Fruit fly (Drosophila melanogaster) whole organism, embryonic: ENCODE measurements around the gene CG10970.

Source experiments
- CG10431 ChIP-seq: fragments of 200-800 bp; sonication (Bioruptor generic); optimal IDR thresholded peaks from 3 replicates; lab custom pipeline; 2018; ENCODE audit warnings: missing biosample characterization, mild to moderate bottlenecking, missing genetic modification characterization
- CG11247 ChIP-seq: fragments of 200-800 bp; sonication (Bioruptor generic); IDR thresholded peaks from 2 replicates; pipeline ENCODE4 v1.3.6; 2022; ENCODE audit warnings: missing biosample characterization, missing genetic modification characterization
- CG12071 ChIP-seq: fragments of 200-800 bp; sonication (Bioruptor generic); optimal IDR thresholded peaks from 3 replicates; lab custom pipeline; 2018; ENCODE audit warnings: missing biosample characterization, mild to moderate bottlenecking, missing genetic modification characterization
- CG12391 ChIP-seq: fragments of 200-800 bp; sonication (Bioruptor generic); optimal IDR thresholded peaks from 3 replicates; lab custom pipeline; 2018; ENCODE audit warnings: missing biosample characterization, mild to moderate bottlenecking, missing genetic modification characterization, moderate library complexity
- CG12659 ChIP-seq: fragments of 200-800 bp; sonication (Bioruptor generic); optimal IDR thresholded peaks from 3 replicates; lab custom pipeline; 2017; ENCODE audit warnings: mild to moderate bottlenecking, missing biosample characterization, missing genetic modification reagents, missing genetic modification characterization
- CG12769 ChIP-seq: fragments of 200-800 bp; sonication (Bioruptor generic); optimal IDR thresholded peaks from 2 replicates; lab custom pipeline; 2019; ENCODE audit warnings: missing biosample characterization, mild to moderate bottlenecking, missing genetic modification characterization, moderate library complexity
- CG14014 ChIP-seq: fragments of 200-800 bp; sonication (Bioruptor generic); IDR thresholded peaks from 2 replicates; pipeline ENCODE4 v1.3.6; 2022; ENCODE audit warnings: missing biosample characterization, missing genetic modification characterization
- CG15269 ChIP-seq: fragments of 200-800 bp; sonication (Bioruptor generic); optimal IDR thresholded peaks from 2 replicates; lab custom pipeline; 2018; ENCODE audit warnings: missing biosample characterization, mild to moderate bottlenecking, missing genetic modification characterization, moderate library complexity
- CG1603 ChIP-seq: fragments of 200-800 bp; sonication (Bioruptor generic); optimal IDR thresholded peaks from 2 replicates; lab custom pipeline; 2019; ENCODE audit warnings: missing biosample characterization, mild to moderate bottlenecking, missing genetic modification characterization, moderate library complexity
- CG17186 ChIP-seq: fragments of 200-800 bp; sonication (Bioruptor generic); optimal IDR thresholded peaks from 3 replicates; lab custom pipeline; 2017; ENCODE audit warnings: missing biosample characterization, missing genetic modification reagents, missing genetic modification characterization
- CG18476 ChIP-seq: fragments of 200-800 bp; sonication (Bioruptor generic); optimal IDR thresholded peaks from 2 replicates; lab custom pipeline; 2016; ENCODE audit warnings: missing biosample characterization, mild to moderate bottlenecking, missing genetic modification characterization
- CG2116 ChIP-seq: fragments of 200-800 bp; sonication (Bioruptor generic); optimal IDR thresholded peaks from 3 replicates; lab custom pipeline; 2018; ENCODE audit warnings: missing biosample characterization, mild to moderate bottlenecking, missing genetic modification characterization
- CG2202 ChIP-seq: fragments of 200-800 bp; sonication (Bioruptor generic); optimal IDR thresholded peaks from 2 replicates; lab custom pipeline; 2018; ENCODE audit warnings: missing biosample characterization, mild to moderate bottlenecking, missing genetic modification characterization
- CG32772 ChIP-seq: fragments of 200-800 bp; sonication (Bioruptor generic); IDR thresholded peaks from 2 replicates; pipeline ENCODE4 v1.3.6; 2022; ENCODE audit warnings: missing biosample characterization, missing genetic modification characterization
- CG33557 ChIP-seq: fragments of 200-800 bp; sonication (Bioruptor generic); optimal IDR thresholded peaks from 2 replicates; lab custom pipeline; 2019; ENCODE audit warnings: missing biosample characterization, mild to moderate bottlenecking, missing genetic modification characterization, moderate library complexity
- CG4424 ChIP-seq: fragments of 200-800 bp; sonication (Bioruptor generic); optimal IDR thresholded peaks from 3 replicates; lab custom pipeline; 2016; ENCODE audit warnings: missing biosample characterization, missing genetic modification characterization
- CG7745 ChIP-seq: fragments of 200-800 bp; sonication (Bioruptor generic); optimal IDR thresholded peaks from 2 replicates; lab custom pipeline; 2018; ENCODE audit warnings: missing biosample characterization, mild to moderate bottlenecking, missing genetic modification characterization, moderate library complexity
- CG9727 ChIP-seq: fragments of 200-800 bp; sonication (Bioruptor generic); optimal IDR thresholded peaks from 3 replicates; lab custom pipeline; 2017; ENCODE audit warnings: missing biosample characterization, mild to moderate bottlenecking, missing genetic modification characterization
- CG9932 ChIP-seq: fragments of 200-800 bp; sonication (Bioruptor generic); IDR thresholded peaks from 2 replicates; pipeline ENCODE4 v1.3.6; 2022; ENCODE audit warnings: missing biosample characterization, missing genetic modification characterization
- CHES-1-like ChIP-seq: fragments of 200-800 bp; sonication (Bioruptor generic); optimal IDR thresholded peaks from 2 replicates; lab custom pipeline; 2016; ENCODE audit warnings: missing biosample characterization, missing genetic modification characterization
- Camta ChIP-seq: fragments of 200-800 bp; sonication (Bioruptor generic); optimal IDR thresholded peaks from 2 replicates; lab custom pipeline; 2016; ENCODE audit warnings: missing biosample characterization, missing genetic modification characterization
- Chrac-16 ChIP-seq: fragments of 200-800 bp; sonication (Bioruptor generic); optimal IDR thresholded peaks from 3 replicates; lab custom pipeline; 2016; ENCODE audit warnings: missing biosample characterization, missing genetic modification characterization
- Deaf1 ChIP-seq: fragments of 200-800 bp; optimal IDR thresholded peaks from 3 replicates; lab custom pipeline; 2019; ENCODE audit warnings: missing biosample characterization, mild to moderate bottlenecking, missing genetic modification characterization, moderate library complexity
- Hr39 ChIP-seq: fragments of >200 bp; optimal IDR thresholded peaks from 2 replicates; lab custom pipeline; 2017
- Kr ChIP-seq: fragments of 200-800 bp; sonication (Bioruptor generic); optimal IDR thresholded peaks from 2 replicates; lab custom pipeline; 2017; ENCODE audit warnings: missing biosample characterization, mild to moderate bottlenecking, missing genetic modification characterization
- MESR4 ChIP-seq: fragments of 200-800 bp; sonication (Bioruptor generic); optimal IDR thresholded peaks from 2 replicates; lab custom pipeline; 2018; ENCODE audit warnings: missing biosample characterization, mild to moderate bottlenecking, missing genetic modification characterization, moderate library complexity
- Nf-YC ChIP-seq: fragments of 200-800 bp; optimal IDR thresholded peaks from 3 replicates; lab custom pipeline; 2019; ENCODE audit warnings: missing biosample characterization, mild to moderate bottlenecking, missing genetic modification characterization, moderate library complexity
- Side ChIP-seq: fragments of 200-800 bp; sonication (Bioruptor generic); optimal IDR thresholded peaks from 2 replicates; lab custom pipeline; 2016; ENCODE audit warnings: missing biosample characterization, missing genetic modification characterization
- Sry-δ ChIP-seq: fragments of 200-800 bp; sonication (Bioruptor generic); optimal IDR thresholded peaks from 2 replicates; lab custom pipeline; 2016; ENCODE audit warnings: missing biosample characterization, missing genetic modification characterization
- ato ChIP-seq: fragments of 200-800 bp; sonication (Bioruptor generic); IDR thresholded peaks from 2 replicates; pipeline ENCODE4 v1.3.6; 2022; ENCODE audit warnings: missing biosample characterization, missing genetic modification characterization; ENCODE audit not compliant: partially characterized antibody
- croc ChIP-seq: fragments of 200-800 bp; sonication (Bioruptor generic); conservative IDR thresholded peaks from 3 replicates; pipeline ENCODE4 v1.3.6; 2022; ENCODE audit warnings: missing biosample characterization, missing genetic modification characterization
- da ChIP-seq: fragments of 200-800 bp; sonication (Bioruptor generic); optimal IDR thresholded peaks from 2 replicates; lab custom pipeline; 2016; ENCODE audit warnings: missing biosample characterization, missing genetic modification characterization
- danr ChIP-seq: fragments of 200-800 bp; sonication (Bioruptor generic); IDR thresholded peaks from 2 replicates; pipeline ENCODE4 v1.3.6; 2022; ENCODE audit warnings: missing biosample characterization, missing genetic modification characterization
- dati ChIP-seq: fragments of 200-800 bp; sonication (Bioruptor generic); IDR thresholded peaks from 2 replicates; pipeline ENCODE4 v1.3.6; 2022; ENCODE audit warnings: missing biosample characterization, missing genetic modification characterization
- disco-r ChIP-seq: fragments of 200-800 bp; sonication (Bioruptor generic); optimal IDR thresholded peaks from 2 replicates; lab custom pipeline; 2016; ENCODE audit warnings: missing biosample characterization, missing genetic modification characterization
- dysf ChIP-seq: fragments of 200-800 bp; sonication (Bioruptor generic); IDR thresholded peaks from 3 replicates; pipeline ENCODE4 v1.3.6; 2022; ENCODE audit warnings: missing biosample characterization, missing genetic modification characterization
- ewg ChIP-seq: fragments of 200-800 bp; sonication (Bioruptor generic); optimal IDR thresholded peaks from 3 replicates; lab custom pipeline; 2017; ENCODE audit warnings: mild to moderate bottlenecking, missing biosample characterization, missing genetic modification reagents, missing genetic modification characterization
- fd102C ChIP-seq: fragments of 200-800 bp; sonication (Bioruptor generic); optimal IDR thresholded peaks from 2 replicates; lab custom pipeline; 2018; ENCODE audit warnings: missing biosample characterization, mild to moderate bottlenecking, missing genetic modification characterization, moderate library complexity
- fd3F ChIP-seq: fragments of 200-800 bp; sonication (Bioruptor generic); optimal IDR thresholded peaks from 2 replicates; lab custom pipeline; 2018; ENCODE audit warnings: missing biosample characterization, mild to moderate bottlenecking, missing genetic modification characterization, moderate library complexity
- gfzf ChIP-seq: fragments of 200-800 bp; sonication (Bioruptor generic); optimal IDR thresholded peaks from 2 replicates; lab custom pipeline; 2016; ENCODE audit warnings: missing biosample characterization, mild to moderate bottlenecking, missing genetic modification characterization, moderate library complexity
- lmd ChIP-seq: fragments of 200-800 bp; sonication (Bioruptor generic); IDR thresholded peaks from 2 replicates; pipeline ENCODE4 v1.3.6; 2022; ENCODE audit warnings: missing biosample characterization, missing genetic modification characterization
- nerfin-2 ChIP-seq: fragments of 200-800 bp; sonication (Bioruptor generic); IDR thresholded peaks from 2 replicates; pipeline ENCODE4 v1.3.6; 2022; ENCODE audit warnings: missing biosample characterization, missing genetic modification characterization; ENCODE audit not compliant: partially characterized antibody
- org-1 ChIP-seq: fragments of 200-800 bp; sonication (Bioruptor generic); optimal IDR thresholded peaks from 2 replicates; lab custom pipeline; 2017; ENCODE audit warnings: missing biosample characterization, missing genetic modification characterization
- otp ChIP-seq: fragments of 200-800 bp; sonication (Bioruptor generic); IDR thresholded peaks from 3 replicates; pipeline ENCODE4, ENCODE4 v1.3.6; 2022; ENCODE audit warnings: missing biosample characterization, missing genetic modification characterization
- p53 ChIP-seq: fragments of 200-800 bp; sonication (Bioruptor generic); optimal IDR thresholded peaks from 2 replicates; lab custom pipeline; 2016; ENCODE audit warnings: missing biosample characterization, missing genetic modification characterization
- schlank ChIP-seq: fragments of 200-800 bp; sonication (Bioruptor generic); optimal IDR thresholded peaks from 2 replicates; lab custom pipeline; 2018; ENCODE audit warnings: missing biosample characterization, mild to moderate bottlenecking, missing genetic modification characterization
- sima ChIP-seq: fragments of 200-800 bp; sonication (Bioruptor generic); optimal IDR thresholded peaks from 2 replicates; lab custom pipeline; 2016; ENCODE audit warnings: missing biosample characterization, missing genetic modification characterization
- sqz ChIP-seq: fragments of 200-800 bp; sonication (Bioruptor generic); optimal IDR thresholded peaks from 3 replicates; lab custom pipeline; 2018; ENCODE audit warnings: missing biosample characterization, mild to moderate bottlenecking, missing genetic modification characterization
- tgo ChIP-seq: fragments of 200-800 bp; sonication (Bioruptor generic); IDR thresholded peaks from 3 replicates; pipeline ENCODE4 v1.3.6; 2022; ENCODE audit warnings: missing biosample characterization, missing genetic modification characterization
- tin ChIP-seq: fragments of 200-800 bp; sonication (Bioruptor generic); optimal IDR thresholded peaks from 3 replicates; lab custom pipeline; 2016; ENCODE audit warnings: missing biosample characterization, missing genetic modification characterization
- tio ChIP-seq: fragments of 200-800 bp; sonication (Bioruptor generic); optimal IDR thresholded peaks from 2 replicates; lab custom pipeline; 2017; ENCODE audit warnings: missing biosample characterization, missing genetic modification characterization, inconsistent platforms
- zfh1 ChIP-seq: fragments of 200-800 bp; sonication (Bioruptor generic); IDR thresholded peaks from 3 replicates; pipeline ENCODE4 v1.3.6; 2022; ENCODE audit warnings: missing biosample characterization, missing genetic modification characterization

CG10970 gene

DNA sequence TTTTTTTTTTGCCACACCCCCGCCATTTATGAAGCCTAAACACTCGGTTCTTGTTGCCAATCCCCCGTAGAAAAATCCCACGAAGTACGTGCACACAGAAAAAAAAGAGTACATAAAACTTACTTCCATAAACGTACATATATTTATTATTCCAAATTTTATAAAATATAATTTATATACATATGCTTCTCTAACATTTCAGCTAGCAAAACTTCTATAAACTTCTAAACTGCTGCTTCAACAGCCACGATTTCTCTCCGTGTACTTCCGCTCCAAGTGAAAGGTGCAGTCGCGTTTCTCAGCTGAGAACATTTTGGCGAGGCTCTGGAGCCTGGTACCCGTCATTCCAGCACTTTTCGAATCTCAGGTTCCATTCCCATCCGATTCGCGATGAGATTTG lies 8.5 kb downstream of the CG10970 start (continued):
- TF ChIP-seq Side (GFP tag; lab: Kevin White, UChicago) (no peak), croc (GFP tag; lab: Robert Waterston, UW) (no peak), tio (GFP tag; lab: Kevin White, UChicago) (no peak), CG12659 (peak; percentile 9), CG7745 (tag; lab: Kevin White, UChicago) (no peak), CG14014 (GFP tag; lab: Robert Waterston, UW) (no peak), otp (GFP tag; lab: Robert Waterston, UW) (0 out of 3 replicates have a peak, but pooled peaks have one; percentile 14), org-1 (GFP tag; lab: Kevin White, UChicago) (no peak), schlank (no peak), ato (GFP tag; lab: Robert Waterston, UW) (no peak), CG32772 (GFP tag; lab: Robert Waterston, UW) (no peak), sima (GFP tag; lab: Kevin White, UChicago) (no peak), danr (GFP tag; lab: Robert Waterston, UW) (no peak), Nf-YC (tag; lab: Kevin White, UChicago) (no peak), CG33557 (GFP tag; lab: Kevin White, UChicago) (no peak), dati (GFP tag; lab: Robert Waterston, UW) (no peak), zfh1 (GFP tag; lab: Robert Waterston, UW) (0 out of 3 replicates have a peak, but pooled peaks have one; percentile 18), CG11247 (GFP tag; lab: Robert Waterston, UW) (no peak), tin (GFP tag; lab: Kevin White, UChicago) (no peak), ewg (GFP tag; lab: Kevin White, UChicago) (no peak), CG12071 (GFP tag; lab: Kevin White, UChicago) (no peak), Sry-δ (GFP tag; lab: Kevin White, UChicago) (no peak), CG17186 (GFP tag; lab: Kevin White, UChicago) (no peak), CHES-1-like (no peak), CG2116 (GFP tag; lab: Kevin White, UChicago) (no peak), tgo (GFP tag; lab: Robert Waterston, UW) (peak; percentile 60), Deaf1 (no peak), MESR4 (GFP tag; lab: Kevin White, UChicago) (no peak), CG1603 (tag; lab: Kevin White, UChicago) (no peak), fd102C (GFP tag; lab: Kevin White, UChicago) (no peak), p53 (GFP tag; lab: Kevin White, UChicago) (no peak), CG9932 (GFP tag; lab: Robert Waterston, UW) (peak; percentile 24; the same call in 1 of the 2 replicates), CG10431 (GFP tag; lab: Kevin White, UChicago) (no peak), CG4424 (no peak), CG12391 (tag; lab: Kevin White, UChicago) (peak; percentile 7), dysf (GFP tag; lab: Robert Waterston, UW) (peak; percentile 60; the same call in 1 of the 3 replicates), Chrac-16 (no peak), CG9727 (GFP tag; lab: Kevin White, UChicago) (no peak), CG18476 (no peak), Hr39 (lab: Kevin White, UChicago) (no peak), disco-r (no peak), Kr (GFP tag; lab: Kevin White, UChicago) (no peak), CG2202 (tag; lab: Kevin White, UChicago) (no peak), gfzf (GFP tag; lab: Kevin White, UChicago) (no peak), Camta (GFP tag; lab: Kevin White, UChicago) (no peak), nerfin-2 (GFP tag; lab: Robert Waterston, UW) (no peak), sqz (GFP tag; lab: Kevin White, UChicago) (no peak), CG12769 (peak; percentile 7), da (no peak), CG15269 (tag; lab: Kevin White, UChicago) (peak; percentile 21), fd3F (no peak), lmd (GFP tag; lab: Robert Waterston, UW) (peak; percentile 53)
